2 fruit fly cellular contexts compared by ENCODE assay signal in the genomic region with DNA sequence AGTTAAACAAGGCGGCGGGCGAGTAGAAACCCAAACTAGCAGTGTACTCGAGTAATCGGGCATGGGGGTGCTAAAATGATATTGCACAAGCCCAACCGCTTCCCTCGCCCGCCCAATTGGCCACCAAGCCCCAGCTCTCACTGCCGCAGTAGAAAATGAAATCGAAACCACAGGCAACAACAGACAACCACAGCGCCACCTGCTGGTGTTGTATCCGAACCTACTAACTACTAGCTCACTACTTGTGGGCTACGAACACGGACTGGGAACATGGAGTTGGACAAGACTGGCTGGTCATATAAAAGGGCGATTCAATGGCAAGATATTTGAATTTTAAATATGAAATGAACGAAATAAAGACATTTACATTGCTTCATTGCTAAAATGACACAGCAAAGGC.
TF ChIP-seq lines count a peak whose summit lies in the region.

No protein-coding gene starts in this region.

- peak; percentile 65 to 70 for TF ChIP-seq CTCF in S2 (optimal IDR thresholded peaks at IDR 0.05; lab: Kevin White, UChicago)
- TF ChIP-seq CTCF in whole organism, embryonic (GFP tag; optimal IDR thresholded peaks at IDR 0.05; lab: Kevin White, UChicago) = peak; percentile 87

TF ChIP-seq in whole organism, embryonic, 481 proteins besides CTCF, POLR2A, EP300 and RAD21:
- TF ChIP-seq CG18764 (GFP tag; optimal IDR thresholded peaks at IDR 0.05; lab: Kevin White, UChicago) = no peak
- TF ChIP-seq pan (optimal IDR thresholded peaks at IDR 0.05; lab: Kevin White, UChicago) = no peak
- no peak for TF ChIP-seq pan (GFP tag; optimal IDR thresholded peaks at IDR 0.05 in 1 of 2, IDR thresholded peaks at IDR 0.05 in 1 of 2)
- TF ChIP-seq GATAe (GFP tag; conservative IDR thresholded peaks at IDR 0.05; lab: Robert Waterston, UW) = no peak
- TF ChIP-seq Blimp-1 (GFP tag; optimal IDR thresholded peaks at IDR 0.05; lab: Kevin White, UChicago) = peak; percentile 13
- TF ChIP-seq CG10979 (tag; optimal IDR thresholded peaks at IDR 0.05; lab: Kevin White, UChicago) = peak; percentile 70
